Worm (Caenorhabditis elegans) whole organism, L4 larva: Measurements from ENCODE around the gene tsp-13.

Source experiments
- ZK546.5 ChIP-seq, 2 experiments: sonication (generic microtip); optimal IDR thresholded peaks; 2 replicates each; lab custom pipeline; 2017; ENCODE audit warnings: missing biosample characterization in 2 of 2, missing genetic modification characterization in 2 of 2
- aly-2 ChIP-seq: sonication (generic microtip); optimal IDR thresholded peaks from 2 replicates; lab custom pipeline; 2018; ENCODE audit warnings: missing biosample characterization, missing genetic modification characterization
- hlh-30 ChIP-seq: sonication (generic microtip); optimal IDR thresholded peaks from 2 replicates; lab custom pipeline; 2017; ENCODE audit warnings: antibody characterized with exemption, mild to moderate bottlenecking, missing genetic modification characterization, missing compliant biosample characterization; ENCODE audit not compliant: insufficient read depth
- jun-1 ChIP-seq: fragments of 150-350 bp; optimal IDR thresholded peaks from 2 replicates; lab custom pipeline; 2014; ENCODE audit warnings: missing biosample characterization, missing genetic modification reagents, missing genetic modification characterization
- mep-1 ChIP-seq: fragments of 150-350 bp; sonication (generic microtip); optimal IDR thresholded peaks from 3 replicates; lab custom pipeline; 2014; ENCODE audit warnings: missing biosample characterization, missing genetic modification characterization
- nhr-76 ChIP-seq: fragments of 150-350 bp; optimal IDR thresholded peaks from 2 replicates; lab custom pipeline; 2014; ENCODE audit warnings: missing biosample characterization, missing genetic modification characterization
- unc-130 ChIP-seq: sonication (generic microtip); optimal IDR thresholded peaks from 2 replicates; lab custom pipeline; 2016; ENCODE audit warnings: missing genetic modification reagents, missing genetic modification characterization, missing compliant biosample characterization

DNA sequence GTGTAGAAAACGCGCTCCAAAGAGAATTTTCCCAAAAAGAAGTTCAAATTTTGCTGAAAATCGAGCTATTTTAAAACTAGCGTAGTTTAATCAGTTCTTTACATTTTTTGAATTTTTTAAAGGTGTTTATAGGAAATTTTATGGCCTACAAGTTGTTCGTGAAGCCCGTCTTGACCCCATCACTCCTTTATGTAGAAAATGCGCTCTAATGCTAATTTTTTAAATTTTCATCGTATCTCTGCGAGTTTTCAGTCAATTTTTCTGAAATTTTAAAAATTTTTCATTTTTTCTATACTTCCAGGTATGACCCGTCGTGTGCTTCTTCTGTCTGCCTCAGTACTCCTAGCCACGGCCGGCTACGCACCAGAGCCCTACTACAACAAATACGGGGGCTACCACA is 17.7 kb upstream of the tsp-13 start, which contains the start of gene Y39B6A.9:
- no peak for TF ChIP-seq aly-2
- TF ChIP-seq hlh-30: no peak
- TF ChIP-seq ZK546.5 (tag; optimal IDR thresholded peaks at IDR 0.05; lab: Kevin White, UChicago): no peak
- TF ChIP-seq unc-130: no peak
- TF ChIP-seq jun-1: no peak
- TF ChIP-seq nhr-76 (tag; lab: Kevin White, UChicago): no peak
- TF ChIP-seq mep-1: no peak
